Worm (Caenorhabditis elegans): ENCODE data around the gene F07C3.16.

DNA sequence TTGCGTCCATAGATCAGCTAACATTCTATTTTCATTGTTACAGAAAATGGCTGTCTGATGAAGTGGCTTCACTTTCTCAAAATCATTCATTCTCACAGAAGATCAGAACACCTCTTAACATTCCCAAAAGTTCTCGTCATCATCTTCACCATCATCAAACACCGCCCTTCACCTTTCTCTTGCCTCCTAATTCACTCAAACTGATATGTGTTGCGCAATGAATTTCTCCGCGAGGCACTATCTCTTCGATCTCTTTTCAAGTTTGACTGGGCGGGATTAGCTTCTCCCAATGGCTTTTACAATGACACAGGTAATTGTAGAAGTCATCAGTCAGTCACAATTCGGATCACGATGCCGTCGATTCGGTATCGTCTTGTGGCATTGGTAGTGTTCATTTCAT is 35.8 kb downstream of the F07C3.16 start, which contains the start of gene grd-6:
- TF ChIP-seq ztf-23 (GFP tag; IDR thresholded peaks at IDR 0.05) (no peak), tab-1 (GFP tag; IDR thresholded peaks at IDR 0.05) (no peak), flt-1 (GFP tag; IDR thresholded peaks at IDR 0.05) (no peak), med-1 (GFP tag; optimal IDR thresholded peaks at IDR 0.05; ENCODE audit: insufficient read depth) (no peak), ref-1 (GFP tag; conservative IDR thresholded peaks at IDR 0.05) (no peak), klf-2 (GFP tag; conservative IDR thresholded peaks at IDR 0.05) (no peak), T22C8.4 (GFP tag; IDR thresholded peaks at IDR 0.05) (no peak)

All from whole organism, midembryonic.